Worm (Caenorhabditis elegans) whole organism, L4/young adult: Measurements from ENCODE around the gene srw-141.

Experiments used
- W03F9.2 ChIP-seq: fragments of 150-350 bp; optimal IDR thresholded peaks from 2 replicates; lab custom pipeline; 2014; ENCODE audit warnings: missing biosample characterization, missing genetic modification characterization
- dao-5 ChIP-seq: sonication (generic microtip); optimal IDR thresholded peaks from 2 replicates; lab custom pipeline; 2016; ENCODE audit warnings: missing genotype, missing genetic modification characterization, moderate library complexity, missing compliant biosample characterization
- him-1 ChIP-seq: sonication (generic microtip); optimal IDR thresholded peaks from 2 replicates; lab custom pipeline; 2016; ENCODE audit warnings: missing genotype, missing genetic modification reagents, missing genetic modification characterization, missing compliant biosample characterization

Gene srw-141

ce11 chrV:2896198-2896660 is 42.2 kb downstream of the srw-141 start, which contains the start of gene pals-32:
pals-32 (plus strand) TSS chrV:2896610.
- TF ChIP-seq W03F9.2 (tag; lab: Kevin White, UChicago), result peak; percentile 29
- TF ChIP-seq him-1, result no peak

- no peak for TF ChIP-seq him-1
- no peak for TF ChIP-seq W03F9.2 (tag; lab: Kevin White, UChicago)
- TF ChIP-seq dao-5, result no peak
Observed at ce11 chrV:2892976-2893375, 45.4 kb downstream of the srw-141 start, which contains the start of gene srh-127. srh-127 (plus strand) TSS chrV:2893276.

ce11 chrV:2891927-2892326 is 46.5 kb downstream of the srw-141 start, which contains the start of gene F37B4.15:
F37B4.15 (plus strand) TSS chrV:2892227.
- TF ChIP-seq him-1, result no peak
- no peak for TF ChIP-seq W03F9.2 (tag; lab: Kevin White, UChicago)
- TF ChIP-seq dao-5, result no peak

ce11 chrV:2888681-2889080 is 49.7 kb downstream of the srw-141 start, which contains the start of gene srw-4:
srw-4 (minus strand) TSS chrV:2888781.
- TF ChIP-seq him-1, result no peak
- no peak for TF ChIP-seq W03F9.2 (tag; lab: Kevin White, UChicago)
- no peak for TF ChIP-seq dao-5

- no peak for TF ChIP-seq dao-5
- no peak for TF ChIP-seq him-1
- TF ChIP-seq W03F9.2 (tag; lab: Kevin White, UChicago), result no peak
Observed at ce11 chrV:2888265-2888664, 50.1 kb downstream of the srw-141 start.
